Fruit fly (Drosophila melanogaster): ENCODE results near the gene CG31441.

Gene CG31441

DNA sequence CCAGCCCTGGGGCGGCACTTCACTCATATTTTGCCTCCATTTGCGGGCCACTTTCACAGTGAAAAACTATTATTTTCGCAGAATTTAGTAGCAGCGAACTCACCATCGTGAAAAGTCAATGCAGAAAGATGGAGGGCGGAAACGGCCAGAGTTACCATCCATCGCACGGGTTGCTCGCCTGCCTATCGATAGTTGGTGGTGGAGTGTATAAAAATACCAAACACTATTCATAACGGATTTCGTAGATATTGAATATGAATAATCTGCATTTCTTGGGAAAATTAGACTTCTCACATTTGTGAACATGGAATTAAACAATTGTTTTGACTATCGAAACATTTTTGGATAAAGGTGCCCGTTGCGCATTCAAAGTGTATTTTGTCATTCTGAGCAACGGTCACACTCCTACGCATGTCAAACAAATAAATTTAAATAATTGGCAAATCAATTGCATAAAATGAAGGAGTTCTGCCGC, 19.9 kb upstream of the CG31441 start, which contains the start of the genes RpS25 and CG4820 (continued):
- TF ChIP-seq CG2712 (tag; optimal IDR thresholded peaks at IDR 0.05) = peak; percentile 90
- TF ChIP-seq CG13894 (tag; optimal IDR thresholded peaks at IDR 0.05) = peak; percentile 83
- peak; percentile 68 for TF ChIP-seq CG12155 (GFP tag; optimal IDR thresholded peaks at IDR 0.05)
- TF ChIP-seq Hr3 (GFP tag; optimal IDR thresholded peaks at IDR 0.05) = peak; percentile 71
- peak; percentile 92 for TF ChIP-seq wek (GFP tag; optimal IDR thresholded peaks at IDR 0.05)
- TF ChIP-seq Poxn (GFP tag; IDR thresholded peaks at IDR 0.05) = no peak; the same call in 1 of the 2 replicates
- peak; percentile 91 for TF ChIP-seq Fer3 (tag; optimal IDR thresholded peaks at IDR 0.05)
- TF ChIP-seq CG4328 (GFP tag; optimal IDR thresholded peaks at IDR 0.05) = peak; percentile 94
- peak; percentile 85 for TF ChIP-seq kah (GFP tag; optimal IDR thresholded peaks at IDR 0.05)
- TF ChIP-seq CG18476 (GFP tag; optimal IDR thresholded peaks at IDR 0.05) = peak; percentile 76
- TF ChIP-seq sens-2 (GFP tag; IDR thresholded peaks at IDR 0.05) = peak; percentile 89
- TF ChIP-seq CG10209 (GFP tag; optimal IDR thresholded peaks at IDR 0.05) = peak; percentile 93
- TF ChIP-seq CG6689 (GFP tag; IDR thresholded peaks at IDR 0.05) = peak; percentile 96
- peak; percentile 75 for TF ChIP-seq ara (GFP tag; IDR thresholded peaks at IDR 0.05)
- peak; percentile 85 for TF ChIP-seq CG14050 (GFP tag; IDR thresholded peaks at IDR 0.05)
- peak; percentile 92 for TF ChIP-seq disco-r (GFP tag; optimal IDR thresholded peaks at IDR 0.05)
- peak; percentile 81 for TF ChIP-seq CG11695 (GFP tag; IDR thresholded peaks at IDR 0.05)
- peak; percentile 80 for TF ChIP-seq Usf (GFP tag; optimal IDR thresholded peaks at IDR 0.05)
- TF ChIP-seq gsb (GFP tag; IDR thresholded peaks at IDR 0.05) = peak; percentile 66
- peak; percentile 84 for TF ChIP-seq CG6175 (GFP tag; IDR thresholded peaks at IDR 0.05)
- TF ChIP-seq Neu2 (GFP tag; optimal IDR thresholded peaks at IDR 0.05; ENCODE audit: borderline replicate concordance) = peak; percentile 85
- peak; percentile 94 for TF ChIP-seq Side (GFP tag; optimal IDR thresholded peaks at IDR 0.05)
- TF ChIP-seq jumu (GFP tag; optimal IDR thresholded peaks at IDR 0.05) = peak; percentile 81
- peak; percentile 87 for TF ChIP-seq gsb-n (tag; optimal IDR thresholded peaks at IDR 0.05)
- 0 out of 3 replicates have a peak, but pooled peaks have one; percentile 31 for TF ChIP-seq CG7357 (GFP tag; IDR thresholded peaks at IDR 0.05)
- TF ChIP-seq kni (GFP tag; optimal IDR thresholded peaks at IDR 0.05) = peak; percentile 95
- TF ChIP-seq CG12942 (GFP tag; optimal IDR thresholded peaks at IDR 0.05) = peak; percentile 74
- peak; percentile 82 for TF ChIP-seq HLH3B (GFP tag; IDR thresholded peaks at IDR 0.05)
- peak; percentile 87 for TF ChIP-seq CG17328 (GFP tag; IDR thresholded peaks at IDR 0.05)
- TF ChIP-seq CG2875 (GFP tag; optimal IDR thresholded peaks at IDR 0.05) = peak; percentile 92
- TF ChIP-seq Sox102F (GFP tag; optimal IDR thresholded peaks at IDR 0.05) = peak; percentile 72
- peak; percentile 84 for TF ChIP-seq CG15269 (tag; optimal IDR thresholded peaks at IDR 0.05)
- TF ChIP-seq cato (GFP tag; optimal IDR thresholded peaks at IDR 0.05; ENCODE audit: borderline replicate concordance) = peak; percentile 82
- peak; percentile 84 for TF ChIP-seq CG11504 (tag; optimal IDR thresholded peaks at IDR 0.05)
- TF ChIP-seq HLH54F (GFP tag; optimal IDR thresholded peaks at IDR 0.05) = peak; percentile 84
- peak; percentile 73 for TF ChIP-seq fd96Cb (tag; optimal IDR thresholded peaks at IDR 0.05)
- peak; percentile 90 for TF ChIP-seq chm (GFP tag; IDR thresholded peaks at IDR 0.05)
- peak; percentile 92 for TF ChIP-seq hkb (optimal IDR thresholded peaks at IDR 0.05)
- peak; percentile 90 for TF ChIP-seq hkb (GFP tag; IDR thresholded peaks at IDR 0.05)
- peak; percentile 90 for TF ChIP-seq CG12299 (tag; optimal IDR thresholded peaks at IDR 0.05)
- peak; percentile 97 for TF ChIP-seq CG1603 (tag; optimal IDR thresholded peaks at IDR 0.05)
- peak; percentile 93 for TF ChIP-seq Rfx (GFP tag; IDR thresholded peaks at IDR 0.05)
- peak; percentile 85 for TF ChIP-seq CG1529 (GFP tag; optimal IDR thresholded peaks at IDR 0.05)
- peak; percentile 81 for TF ChIP-seq Oaz (GFP tag; IDR thresholded peaks at IDR 0.05)
- TF ChIP-seq Drgx (GFP tag; IDR thresholded peaks at IDR 0.05) = peak; percentile 60
- peak; percentile 73 for TF ChIP-seq sima (GFP tag; optimal IDR thresholded peaks at IDR 0.05)
- TF ChIP-seq CG42726 (GFP tag; IDR thresholded peaks at IDR 0.05; ENCODE audit: partially characterized antibody) = peak; percentile 69
- peak; percentile 91 for TF ChIP-seq vvl (GFP tag; IDR thresholded peaks at IDR 0.05)
- TF ChIP-seq CG2129 (GFP tag; IDR thresholded peaks at IDR 0.05; ENCODE audit: partially characterized antibody) = peak; percentile 77
- no peak for TF ChIP-seq CkIIα-i1 (GFP tag; IDR thresholded peaks at IDR 0.05)
- peak; percentile 76 for TF ChIP-seq ftz-f1 (GFP tag; optimal IDR thresholded peaks at IDR 0.05)

Data from whole organism, embryonic.